Worm (Caenorhabditis elegans) whole organism, L4 larva: ENCODE data around the gene molo-1.

Experiments used
- F44E2.7 ChIP-seq: fragments of 200-800 bp; sonication (Bioruptor generic); IDR thresholded peaks from 2 replicates; pipeline ENCODE4 v2.1.2; 2022; ENCODE audit warnings: missing genetic modification characterization, missing compliant biosample characterization
- R02D3.7 ChIP-seq: fragments of 150-350 bp; sonication (generic microtip); optimal IDR thresholded peaks from 3 replicates; lab custom pipeline; 2014; ENCODE audit warnings: missing biosample characterization, missing genetic modification characterization
- T20F7.1 ChIP-seq: fragments of 200-800 bp; sonication (Bioruptor generic); optimal IDR thresholded peaks from 2 replicates; lab custom pipeline; 2018; ENCODE audit warnings: mild to moderate bottlenecking, missing genetic modification characterization, missing compliant biosample characterization
- Y5F2A.4 ChIP-seq: fragments of 200-800 bp; sonication (Bioruptor generic); optimal IDR thresholded peaks from 2 replicates; lab custom pipeline; 2018; ENCODE audit warnings: mild to moderate bottlenecking, missing genetic modification characterization, missing compliant biosample characterization
- Y75B8A.6 ChIP-seq: fragments of 200-800 bp; sonication (Bioruptor generic); IDR thresholded peaks from 2 replicates; pipeline ENCODE4 v1.3.6; 2022; ENCODE audit warnings: missing genetic modification reagents, missing genetic modification characterization, missing compliant biosample characterization
- ZK337.2 ChIP-seq: fragments of 200-800 bp; sonication (Bioruptor generic); IDR thresholded peaks from 2 replicates; pipeline ENCODE4 v1.3.6; 2022; ENCODE audit warnings: missing genetic modification reagents, missing genetic modification characterization, missing compliant biosample characterization
- ZK546.5 ChIP-seq, 2 experiments: sonication (generic microtip); optimal IDR thresholded peaks; 2 replicates each; lab custom pipeline; 2017; ENCODE audit warnings: missing biosample characterization in 2 of 2, missing genetic modification characterization in 2 of 2
- ama-1 ChIP-seq: fragments of 150-350 bp; optimal IDR thresholded peaks from 2 replicates; lab custom pipeline; 2014; ENCODE audit warnings: inconsistent platforms, mixed read lengths
- attf-4 ChIP-seq: sonication (generic microtip); optimal IDR thresholded peaks from 3 replicates; lab custom pipeline; 2017; ENCODE audit warnings: missing biosample characterization, missing genetic modification characterization
- cey-2 ChIP-seq: sonication (generic microtip); optimal IDR thresholded peaks from 3 replicates; lab custom pipeline; 2017; ENCODE audit warnings: missing genetic modification characterization, mild to moderate bottlenecking, missing compliant biosample characterization, antibody characterized with exemption, borderline replicate concordance; ENCODE audit not compliant: insufficient read depth
- ctbp-1 ChIP-seq: fragments of 200-800 bp; sonication (Bioruptor generic); IDR thresholded peaks from 2 replicates; pipeline ENCODE4 v1.3.6; 2022; ENCODE audit warnings: missing genetic modification reagents, missing genetic modification characterization, missing compliant biosample characterization
- daf-12 ChIP-seq: fragments of 150-350 bp; optimal IDR thresholded peaks from 2 replicates; lab custom pipeline; 2014; ENCODE audit warnings: missing biosample characterization, missing genetic modification reagents, missing genetic modification characterization
- daf-16 ChIP-seq, 3 experiments: sonication (generic microtip); optimal IDR thresholded peaks; 2 replicates each; lab custom pipeline; 2016 to 2017; ENCODE audit warnings: missing genetic modification characterization in 3 of 3, missing genetic modification reagents in 3 of 3, mild to moderate bottlenecking in 2 of 3, missing compliant biosample characterization in 2 of 3, missing biosample characterization in 1 of 3, moderate library complexity in 1 of 3
- dmd-6 ChIP-seq: fragments of 200-800 bp; sonication (Bioruptor generic); IDR thresholded peaks from 2 replicates; pipeline ENCODE4 v1.3.6; 2022; ENCODE audit warnings: missing genetic modification reagents, missing genetic modification characterization, missing compliant biosample characterization
- dve-1 ChIP-seq: sonication (generic microtip); optimal IDR thresholded peaks from 2 replicates; lab custom pipeline; 2017; ENCODE audit warnings: antibody characterized with exemption, mild to moderate bottlenecking, missing genetic modification characterization, missing compliant biosample characterization; ENCODE audit not compliant: insufficient read depth
- hif-1 ChIP-seq, 2 experiments: sonication (generic microtip); optimal IDR thresholded peaks; 2 replicates each; lab custom pipeline; 2016 to 2017; ENCODE audit warnings: missing compliant biosample characterization in 2 of 2, missing genetic modification characterization in 2 of 2, missing genetic modification reagents in 2 of 2, missing genotype in 2 of 2, mild to moderate bottlenecking in 1 of 2
- hlh-11 ChIP-seq: fragments of 200-800 bp; sonication (Bioruptor generic); optimal IDR thresholded peaks from 2 replicates; lab custom pipeline; 2018; ENCODE audit warnings: mild to moderate bottlenecking, missing genetic modification characterization, missing compliant biosample characterization
- hlh-30 ChIP-seq: sonication (generic microtip); optimal IDR thresholded peaks from 2 replicates; lab custom pipeline; 2017; ENCODE audit warnings: antibody characterized with exemption, mild to moderate bottlenecking, missing genetic modification characterization, missing compliant biosample characterization; ENCODE audit not compliant: insufficient read depth
- hmg-1.1 ChIP-seq: fragments of 200-800 bp; sonication (Bioruptor generic); IDR thresholded peaks from 2 replicates; pipeline ENCODE4 v1.3.6; 2022; ENCODE audit warnings: missing genetic modification reagents, missing genetic modification characterization, missing compliant biosample characterization
- lin-38 ChIP-seq: fragments of 200-800 bp; sonication (Bioruptor generic); IDR thresholded peaks from 2 replicates; pipeline ENCODE4 v1.3.6; 2022; ENCODE audit warnings: missing genetic modification reagents, missing genetic modification characterization, missing compliant biosample characterization
- lsy-2 ChIP-seq, 2 experiments: fragments of 150-350 bp in 1 of 2; sonication (generic microtip) in 1 of 2; optimal IDR thresholded peaks; 2 replicates each; lab custom pipeline; 2014 to 2017; ENCODE audit warnings: missing biosample characterization in 2 of 2, missing genetic modification characterization in 2 of 2
- madf-9 ChIP-seq: fragments of 200-800 bp; sonication (Bioruptor generic); conservative IDR thresholded peaks from 2 replicates; pipeline ENCODE4 v1.3.6; 2022; ENCODE audit warnings: missing genetic modification reagents, missing genetic modification characterization, missing compliant biosample characterization
- mdl-1 ChIP-seq, 2 experiments: fragments of 150-350 bp in 1 of 2; sonication (generic microtip) in 1 of 2; optimal IDR thresholded peaks; 2 replicates each; lab custom pipeline; 2014 to 2017; ENCODE audit warnings: missing biosample characterization in 2 of 2, missing genetic modification characterization in 2 of 2
- nhr-11 ChIP-seq: fragments of 150-350 bp; optimal IDR thresholded peaks from 2 replicates; lab custom pipeline; 2014; ENCODE audit warnings: missing biosample characterization, missing genetic modification characterization
- nhr-25 ChIP-seq: sonication (generic microtip); optimal IDR thresholded peaks from 2 replicates; lab custom pipeline; 2017; ENCODE audit warnings: missing genetic modification characterization, mild to moderate bottlenecking, missing compliant biosample characterization, antibody characterized with exemption, moderate library complexity, borderline replicate concordance; ENCODE audit not compliant: insufficient read depth
- nhr-48 ChIP-seq: sonication (generic microtip); optimal IDR thresholded peaks from 2 replicates; lab custom pipeline; 2016; ENCODE audit warnings: mild to moderate bottlenecking, missing genetic modification characterization, missing compliant biosample characterization
- spr-3 ChIP-seq: fragments of 200-800 bp; sonication (Bioruptor generic); optimal IDR thresholded peaks from 2 replicates; lab custom pipeline; 2018; ENCODE audit warnings: mild to moderate bottlenecking, missing genetic modification characterization, missing compliant biosample characterization
- unc-130 ChIP-seq: sonication (generic microtip); optimal IDR thresholded peaks from 2 replicates; lab custom pipeline; 2016; ENCODE audit warnings: missing genetic modification reagents, missing genetic modification characterization, missing compliant biosample characterization
- zag-1 ChIP-seq: fragments of 150-350 bp; optimal IDR thresholded peaks from 2 replicates; lab custom pipeline; 2014; ENCODE audit warnings: missing biosample characterization, missing genetic modification characterization
- zfp-2 ChIP-seq: sonication (generic microtip); optimal IDR thresholded peaks from 2 replicates; lab custom pipeline; 2016; ENCODE audit warnings: mild to moderate bottlenecking, missing genetic modification characterization, missing compliant biosample characterization
- ztf-11 ChIP-seq: fragments of 150-350 bp; optimal IDR thresholded peaks from 2 replicates; lab custom pipeline; 2014; ENCODE audit warnings: missing biosample characterization, missing genetic modification characterization
- ztf-7 ChIP-seq: fragments of 150-350 bp; optimal IDR thresholded peaks from 2 replicates; lab custom pipeline; 2014; ENCODE audit warnings: missing biosample characterization, missing genetic modification characterization

Gene molo-1

DNA sequence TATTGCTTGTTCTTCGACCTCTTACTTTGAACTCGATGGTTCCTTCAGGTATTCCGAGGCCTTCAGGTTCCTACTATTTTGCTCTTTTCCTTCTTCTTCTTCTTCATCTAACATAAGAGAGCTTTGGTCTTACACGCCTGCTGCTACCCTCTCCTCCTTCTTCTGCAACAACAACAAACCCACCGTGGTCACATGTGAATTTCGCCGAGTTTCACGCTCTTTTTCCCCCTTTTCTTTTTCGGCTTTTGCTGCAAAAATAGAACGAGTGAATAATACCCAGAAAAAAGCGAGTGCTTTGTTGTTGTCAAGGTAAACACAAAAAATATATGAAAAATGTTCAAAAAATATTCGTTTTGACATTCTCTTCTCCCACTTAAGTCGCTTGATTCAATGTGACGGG is 49.6 kb downstream of the molo-1 start:
- TF ChIP-seq dve-1 (tag; lab: Kevin White, UChicago) (no peak), ctbp-1 (GFP tag; lab: Robert Waterston, UW) (no peak), nhr-11 (tag; lab: Kevin White, UChicago) (peak; percentile 49), unc-130 (GFP tag; lab: Kevin White, UChicago) (no peak), hlh-30 (tag; lab: Kevin White, UChicago) (peak; percentile 74), hlh-11 (tag; lab: Kevin White, UChicago) (peak; percentile 28), lsy-2 (tag; optimal IDR thresholded peaks at IDR 0.05; lab: Kevin White, UChicago) (peak in 1 of 2 experiments; percentile 39), T20F7.1 (GFP tag; lab: Kevin White, UChicago) (no peak), daf-16 (GFP tag; optimal IDR thresholded peaks at IDR 0.05; lab: Kevin White, UChicago) (no peak), daf-16 (tag; optimal IDR thresholded peaks at IDR 0.05; lab: Kevin White, UChicago) (peak; percentile 4), F44E2.7 (GFP tag; lab: Robert Waterston, UW) (no peak), zfp-2 (tag; lab: Kevin White, UChicago) (no peak), ama-1 (lab: Kevin White, UChicago) (no peak), mdl-1 (tag; optimal IDR thresholded peaks at IDR 0.05; lab: Kevin White, UChicago) (peak in 1 of 2 experiments; percentile 58)

DNA sequence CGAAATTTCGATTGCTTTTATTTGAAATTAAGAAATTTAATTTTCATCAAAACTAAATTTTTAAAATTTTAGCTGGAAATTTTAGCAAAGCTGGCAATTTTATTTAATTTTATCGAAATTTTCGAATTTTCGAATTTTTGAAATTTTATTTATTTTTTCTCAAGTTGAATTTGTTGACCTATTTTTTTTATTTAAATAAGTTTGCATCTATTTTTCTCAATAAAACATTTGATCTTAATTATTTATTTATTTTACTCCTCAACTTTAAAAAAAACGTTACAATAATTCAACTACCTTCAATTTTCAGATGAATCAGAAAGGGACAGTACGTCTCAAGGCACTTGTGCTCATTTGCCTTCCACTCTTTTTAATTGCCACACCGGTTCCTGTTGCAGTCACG is 51.0 kb downstream of the molo-1 start, which contains the start of gene daf-4:
Gene daf-4 (plus strand): TSS at position 301 of the 400 bp plus-strand sequence.
- TF ChIP-seq spr-3 (GFP tag; lab: Kevin White, UChicago) (no peak), ztf-11 (tag; lab: Kevin White, UChicago) (no peak), Y75B8A.6 (GFP tag; lab: Robert Waterston, UW) (no peak), attf-4 (tag; lab: Kevin White, UChicago) (no peak), dmd-6 (GFP tag; lab: Robert Waterston, UW) (no peak), hif-1 (tag; optimal IDR thresholded peaks at IDR 0.05; lab: Kevin White, UChicago) (no peak), ZK337.2 (no peak), lin-38 (no peak), ZK546.5 (tag; optimal IDR thresholded peaks at IDR 0.05; lab: Kevin White, UChicago) (no peak), Y5F2A.4 (no peak), nhr-48 (tag; lab: Kevin White, UChicago) (no peak), hmg-1.1 (no peak), nhr-25 (tag; lab: Kevin White, UChicago) (no peak), cey-2 (tag; lab: Kevin White, UChicago) (no peak), zag-1 (no peak), R02D3.7 (no peak), madf-9 (no peak), daf-12 (tag; lab: Kevin White, UChicago) (no peak), ztf-7 (tag; lab: Kevin White, UChicago) (no peak)
- TF ChIP-seq, all 104 proteins: peak for 0
